Fruit fly (Drosophila melanogaster): ENCODE results near the gene GV1.

Gene GV1

DNA sequence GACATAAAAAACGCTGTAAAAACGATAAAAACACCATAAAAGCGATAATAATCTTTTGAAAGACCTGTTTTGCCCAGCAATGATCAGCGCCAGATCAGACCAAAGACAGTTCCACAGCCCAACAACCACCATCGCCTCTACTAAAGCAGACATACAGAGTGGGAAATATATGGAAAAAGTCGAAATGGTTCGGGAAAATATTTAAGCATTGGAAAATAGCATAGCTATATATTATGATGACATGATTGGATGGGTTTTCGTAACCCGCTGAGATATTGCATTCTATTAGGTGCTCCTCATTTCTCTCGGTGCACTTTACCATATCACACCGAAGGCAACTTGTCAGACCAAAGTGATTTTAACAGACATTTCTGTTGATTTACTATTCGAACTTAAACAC, 1.8 kb upstream of the GV1 start (continued):
- TF ChIP-seq Max (GFP tag; optimal IDR thresholded peaks at IDR 0.05) (peak; percentile 75), Dad (GFP tag; optimal IDR thresholded peaks at IDR 0.05) (peak; percentile 89), salm (tag; optimal IDR thresholded peaks at IDR 0.05) (peak; percentile 82), B-H1 (GFP tag; IDR thresholded peaks at IDR 0.05) (peak; percentile 89), Side (GFP tag; optimal IDR thresholded peaks at IDR 0.05) (peak; percentile 88), CG9817 (tag; optimal IDR thresholded peaks at IDR 0.05) (peak; percentile 86), CG33213 (GFP tag; optimal IDR thresholded peaks at IDR 0.05) (peak; percentile 87), bcd (GFP tag; optimal IDR thresholded peaks at IDR 0.05) (peak; percentile 83), CG6175 (GFP tag; IDR thresholded peaks at IDR 0.05) (peak; percentile 86), CG10209 (GFP tag; optimal IDR thresholded peaks at IDR 0.05) (peak; percentile 86), CG1233 (GFP tag; optimal IDR thresholded peaks at IDR 0.05) (peak; percentile 84), pan (optimal IDR thresholded peaks at IDR 0.05) (no peak), pan (GFP tag; optimal IDR thresholded peaks at IDR 0.05 in 1 of 2, IDR thresholded peaks at IDR 0.05 in 1 of 2) (peak in 1 of 2 experiments; percentile 94), CG3726 (GFP tag; IDR thresholded peaks at IDR 0.05) (peak; percentile 80), tup (GFP tag; optimal IDR thresholded peaks at IDR 0.05) (peak; percentile 72), so (GFP tag; IDR thresholded peaks at IDR 0.05) (peak; percentile 93), CG10565 (GFP tag; optimal IDR thresholded peaks at IDR 0.05) (peak; percentile 46), CG9609 (GFP tag; optimal IDR thresholded peaks at IDR 0.05) (peak; percentile 83), CG2712 (tag; optimal IDR thresholded peaks at IDR 0.05) (peak; percentile 89), H2.0 (GFP tag; IDR thresholded peaks at IDR 0.05) (peak; percentile 92), CG12219 (GFP tag; optimal IDR thresholded peaks at IDR 0.05) (peak; percentile 91), Oaz (GFP tag; IDR thresholded peaks at IDR 0.05) (peak; percentile 88), ttk (GFP tag; IDR thresholded peaks at IDR 0.05) (peak; percentile 89), gce (GFP tag; IDR thresholded peaks at IDR 0.05) (peak; percentile 84; the same call in 1 of the 3 replicates), CG8765 (GFP tag; IDR thresholded peaks at IDR 0.05) (peak; percentile 30; the same call in 1 of the 2 replicates), CG8089 (GFP tag; optimal IDR thresholded peaks at IDR 0.05) (peak; percentile 84), CG15073 (GFP tag; optimal IDR thresholded peaks at IDR 0.05) (peak; percentile 28), CG9876 (GFP tag; optimal IDR thresholded peaks at IDR 0.05) (peak; percentile 77), NfI (GFP tag; optimal IDR thresholded peaks at IDR 0.05) (peak; percentile 84), CG13296 (GFP tag; optimal IDR thresholded peaks at IDR 0.05) (peak; percentile 92), vnd (GFP tag; IDR thresholded peaks at IDR 0.05; ENCODE audit: partially characterized antibody) (no peak), CG43689 (GFP tag; IDR thresholded peaks at IDR 0.05) (peak; percentile 75), Antp (GFP tag; optimal IDR thresholded peaks at IDR 0.05) (peak; percentile 93), sna (GFP tag; IDR thresholded peaks at IDR 0.05; ENCODE audit: partially characterized antibody) (no peak), ro (GFP tag; IDR thresholded peaks at IDR 0.05) (peak; percentile 57; the same call in 1 of the 2 replicates), hbn (GFP tag; IDR thresholded peaks at IDR 0.05; ENCODE audit: partially characterized antibody) (no peak), dmrt99B (tag; optimal IDR thresholded peaks at IDR 0.05) (peak; percentile 92), stwl (tag; optimal IDR thresholded peaks at IDR 0.05) (peak; percentile 5), ftz-f1 (GFP tag; optimal IDR thresholded peaks at IDR 0.05) (no peak), ase (GFP tag; IDR thresholded peaks at IDR 0.05) (peak; percentile 86; the same call in 2 of the 3 replicates), hth (optimal IDR thresholded peaks at IDR 0.05) (no peak), CG17912 (GFP tag; optimal IDR thresholded peaks at IDR 0.05) (no peak), CG1792 (GFP tag; optimal IDR thresholded peaks at IDR 0.05) (peak; percentile 79), pho (GFP tag; optimal IDR thresholded peaks at IDR 0.05) (peak; percentile 85), da (GFP tag; optimal IDR thresholded peaks at IDR 0.05) (peak; percentile 7), CG9437 (GFP tag; optimal IDR thresholded peaks at IDR 0.05) (peak; percentile 67), zen2 (GFP tag; IDR thresholded peaks at IDR 0.05; ENCODE audit: partially characterized antibody) (no peak), ken (GFP tag; IDR thresholded peaks at IDR 0.05) (peak; percentile 84), Poxn (GFP tag; IDR thresholded peaks at IDR 0.05) (peak; percentile 53), gro (GFP tag; optimal IDR thresholded peaks at IDR 0.05) (peak; percentile 90), CG7839 (tag; optimal IDR thresholded peaks at IDR 0.05) (peak; percentile 93), CG10462 (GFP tag; optimal IDR thresholded peaks at IDR 0.05) (peak; percentile 75)
